Fruit fly (Drosophila melanogaster) whole organism, prepupa: ENCODE results near the gene ACXA.
A peak's percentile ranks its signal among the peaks of the same experiment; 100 is the strongest.

Source experiments
- CG10631 ChIP-seq: fragments of 200-800 bp; sonication (Bioruptor generic); optimal IDR thresholded peaks from 2 replicates; lab custom pipeline; 2016; ENCODE audit warnings: missing biosample characterization, missing genetic modification characterization
- CG15336 ChIP-seq: fragments of 200-800 bp; sonication (Bioruptor generic); IDR thresholded peaks from 2 replicates; pipeline ENCODE4 v1.3.6; 2022; ENCODE audit warnings: missing biosample characterization, missing genetic modification characterization
- CG6808 ChIP-seq: fragments of 200-800 bp; sonication (Bioruptor generic); optimal IDR thresholded peaks from 3 replicates; lab custom pipeline; 2017; ENCODE audit warnings: missing biosample characterization, missing genetic modification characterization, mild to moderate bottlenecking, moderate library complexity, missing genetic modification reagents
- CG6854 ChIP-seq: fragments of 200-800 bp; sonication (Bioruptor generic); optimal IDR thresholded peaks from 2 replicates; lab custom pipeline; 2017; ENCODE audit warnings: missing biosample characterization, mild to moderate bottlenecking, missing genetic modification characterization
- CG8119 ChIP-seq: fragments of 200-800 bp; sonication (Bioruptor generic); IDR thresholded peaks from 3 replicates; pipeline ENCODE4 v1.3.6; 2022; ENCODE audit warnings: missing biosample characterization, missing genetic modification characterization
- CG9139 ChIP-seq: fragments of 200-800 bp; sonication (Bioruptor generic); optimal IDR thresholded peaks from 3 replicates; lab custom pipeline; 2017; ENCODE audit warnings: missing biosample characterization, mild to moderate bottlenecking, missing genetic modification characterization
- Eip75B ChIP-seq: fragments of 200-800 bp; sonication (Bioruptor generic); optimal IDR thresholded peaks from 3 replicates; lab custom pipeline; 2016; ENCODE audit warnings: missing biosample characterization, missing genetic modification characterization
- Eip78C ChIP-seq: fragments of 200-800 bp; sonication (Bioruptor generic); peaks from one replicate; lab custom pipeline; 2016; ENCODE audit warnings: missing biosample characterization, missing genetic modification characterization
- Eip93F ChIP-seq: fragments of 200-800 bp; sonication (Bioruptor generic); optimal IDR thresholded peaks from 2 replicates; lab custom pipeline; 2016; ENCODE audit warnings: missing biosample characterization, mild to moderate bottlenecking, missing genetic modification characterization
- Ets21C ChIP-seq: fragments of 200-800 bp; sonication (Bioruptor generic); optimal IDR thresholded peaks from 3 replicates; lab custom pipeline; 2016; ENCODE audit warnings: missing biosample characterization, missing genetic modification characterization
- Ets96B ChIP-seq: fragments of 200-800 bp; optimal IDR thresholded peaks from 2 replicates; lab custom pipeline; 2019; ENCODE audit warnings: missing biosample characterization, mild to moderate bottlenecking, missing genetic modification characterization, moderate library complexity
- Gug ChIP-seq: fragments of 200-800 bp; sonication (Bioruptor generic); IDR thresholded peaks from 2 replicates; pipeline ENCODE4 v1.3.6; 2022; ENCODE audit warnings: missing biosample characterization, missing genetic modification characterization
- Hr38 ChIP-seq: sonication (Bioruptor generic); optimal IDR thresholded peaks from 2 replicates; lab custom pipeline; 2016; ENCODE audit warnings: missing biosample characterization, missing genetic modification characterization
- Hr39 ChIP-seq: fragments of 200-800 bp; sonication (Bioruptor generic); optimal IDR thresholded peaks from 2 replicates; lab custom pipeline; 2016; ENCODE audit warnings: missing biosample characterization, missing genetic modification characterization
- Smox ChIP-seq: fragments of 200-800 bp; sonication (Bioruptor generic); optimal IDR thresholded peaks from 3 replicates; lab custom pipeline; 2016; ENCODE audit warnings: missing biosample characterization, missing genetic modification characterization
- achi ChIP-seq: fragments of 200-800 bp; sonication (Bioruptor generic); optimal IDR thresholded peaks from 3 replicates; lab custom pipeline; 2016; ENCODE audit warnings: missing biosample characterization, missing genetic modification characterization
- dsx ChIP-seq: fragments of 200-800 bp; optimal IDR thresholded peaks from 3 replicates; lab custom pipeline; 2019; ENCODE audit warnings: missing biosample characterization, mild to moderate bottlenecking, missing genetic modification characterization, moderate library complexity; ENCODE audit not compliant: poor library complexity, severe bottlenecking
- eg ChIP-seq: fragments of 200-800 bp; sonication (Bioruptor generic); IDR thresholded peaks from 3 replicates; pipeline ENCODE4 v1.3.6; 2022; ENCODE audit warnings: missing biosample characterization, missing genetic modification characterization
- esn ChIP-seq: fragments of 200-800 bp; sonication (Bioruptor generic); optimal IDR thresholded peaks from 2 replicates; lab custom pipeline; 2016; ENCODE audit warnings: missing biosample characterization, mild to moderate bottlenecking, missing genetic modification characterization, moderate library complexity
- fd59A ChIP-seq: fragments of 200-800 bp; sonication (Bioruptor generic); optimal IDR thresholded peaks from 2 replicates; lab custom pipeline; 2017; ENCODE audit warnings: missing biosample characterization, mild to moderate bottlenecking, missing genetic modification characterization, missing genetic modification reagents
- fkh ChIP-seq: fragments of 200-800 bp; sonication (Bioruptor generic); optimal IDR thresholded peaks from 3 replicates; lab custom pipeline; 2017; ENCODE audit warnings: missing biosample characterization, mild to moderate bottlenecking, missing genetic modification characterization, moderate library complexity
- salr ChIP-seq, 2 experiments: fragments of 200-800 bp; sonication (Bioruptor generic); optimal IDR thresholded peaks; 3 replicates each; lab custom pipeline; 2016 to 2018; ENCODE audit warnings: missing biosample characterization in 2 of 2, missing genetic modification characterization in 2 of 2, mild to moderate bottlenecking in 1 of 2
- ss ChIP-seq, 2 experiments: fragments of 200-800 bp; sonication (Bioruptor generic); optimal IDR thresholded peaks; 2 replicates in 1 of 2; 3 replicates in 1 of 2; lab custom pipeline; 2017 to 2018; ENCODE audit warnings: mild to moderate bottlenecking in 2 of 2, missing biosample characterization in 2 of 2, missing genetic modification characterization in 2 of 2, moderate library complexity in 1 of 2
- svp ChIP-seq: fragments of 200-800 bp; sonication (Bioruptor generic); peaks from one replicate; lab custom pipeline; 2016; ENCODE audit warnings: missing biosample characterization, missing genetic modification characterization

ACXA gene

dm6 chr2L:12974045-12974539, 53.2 kb downstream of the ACXA start, which contains the start of gene Vha68-2 (continued):
- peak; percentile 5 for TF ChIP-seq ss (GFP tag; optimal IDR thresholded peaks at IDR 0.05; lab: Kevin White, UChicago)
- no peak for TF ChIP-seq Ets96B (tag; lab: Kevin White, UChicago)
- peak; percentile 43 for TF ChIP-seq CG6854
- no peak for TF ChIP-seq Hr38 (GFP tag; lab: Kevin White, UChicago)
- peak; percentile 39 for TF ChIP-seq Ets21C
- TF ChIP-seq Eip75B (GFP tag; lab: Kevin White, UChicago) = peak; percentile 42
- TF ChIP-seq Gug (GFP tag; lab: Robert Waterston, UW) = no peak
- TF ChIP-seq esn (GFP tag; lab: Kevin White, UChicago) = peak; percentile 69
- TF ChIP-seq CG8119 (GFP tag; lab: Robert Waterston, UW) = no peak
- TF ChIP-seq CG15336 (GFP tag; lab: Robert Waterston, UW) = no peak
- no peak for TF ChIP-seq fd59A (GFP tag; lab: Kevin White, UChicago)
- no peak for TF ChIP-seq CG6808 (GFP tag; lab: Kevin White, UChicago)
- TF ChIP-seq Smox = peak; percentile 56
- TF ChIP-seq dsx = no peak
- TF ChIP-seq Eip93F = no peak
- peak; percentile 64 for TF ChIP-seq fkh (GFP tag; lab: Kevin White, UChicago)
- TF ChIP-seq CG9139 (GFP tag; lab: Kevin White, UChicago) = peak; percentile 21
- peak; percentile 44 for TF ChIP-seq Hr39 (GFP tag; lab: Kevin White, UChicago)

- TF ChIP-seq achi (GFP tag; lab: Kevin White, UChicago) = peak; percentile 99
- TF ChIP-seq svp (GFP tag; lab: Kevin White, UChicago) = no peak
- TF ChIP-seq dsx = no peak
- peak; percentile 31 for TF ChIP-seq Eip78C (GFP tag; lab: Kevin White, UChicago)
- peak in 1 of 2 experiments; percentile 1 for TF ChIP-seq ss (GFP tag; optimal IDR thresholded peaks at IDR 0.05; lab: Kevin White, UChicago)
- TF ChIP-seq salr (GFP tag; optimal IDR thresholded peaks at IDR 0.05; lab: Kevin White, UChicago) = no peak
- TF ChIP-seq eg (GFP tag; lab: Robert Waterston, UW) = peak; percentile 31; the same call in 1 of the 3 replicates
- no peak for TF ChIP-seq fkh (GFP tag; lab: Kevin White, UChicago)
- TF ChIP-seq CG10631 (GFP tag; lab: Kevin White, UChicago) = no peak
Observed at dm6 chr2L:12974562-12975366, 53.9 kb downstream of the ACXA start.
